Worm (Caenorhabditis elegans): ENCODE data around the gene C11G6.2.

C11G6.2 gene

DNA sequence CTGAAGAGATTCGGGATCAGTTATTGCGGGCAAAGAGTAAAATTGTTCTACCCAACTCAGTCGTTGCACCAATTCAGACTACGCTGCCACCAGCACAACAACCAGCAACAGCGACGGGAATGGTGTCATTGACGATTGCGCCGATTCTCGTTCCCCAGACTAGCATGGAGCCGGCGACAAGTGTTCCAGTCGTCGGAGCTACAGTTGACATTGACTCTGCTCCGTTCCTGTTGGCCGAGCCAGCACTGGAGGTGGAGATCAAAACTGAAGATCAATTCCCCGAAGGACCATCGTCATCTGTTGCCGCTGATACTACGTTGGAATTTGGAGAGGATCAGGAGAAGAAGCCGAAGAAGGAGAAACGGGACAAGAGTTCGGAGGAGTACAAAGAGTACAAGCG, 7.0 kb downstream of the C11G6.2 start:
- TF ChIP-seq nhr-21 (tag; optimal IDR thresholded peaks at IDR 0.05): no peak
- no peak for TF ChIP-seq nhr-237 (tag; optimal IDR thresholded peaks at IDR 0.05)
- no peak for TF ChIP-seq ztf-11 (tag; optimal IDR thresholded peaks at IDR 0.05)
- TF ChIP-seq elt-1 (tag; optimal IDR thresholded peaks at IDR 0.05): no peak
- no peak for TF ChIP-seq lsy-2 (tag; optimal IDR thresholded peaks at IDR 0.05)
- no peak for TF ChIP-seq elt-3 (tag; optimal IDR thresholded peaks at IDR 0.05)
- TF ChIP-seq nhr-6 (tag; optimal IDR thresholded peaks at IDR 0.05): no peak
- TF ChIP-seq ztf-4 (tag; optimal IDR thresholded peaks at IDR 0.05): no peak
- TF ChIP-seq alr-1 (tag; optimal IDR thresholded peaks at IDR 0.05): no peak
- no peak for TF ChIP-seq peb-1 (tag; optimal IDR thresholded peaks at IDR 0.05)
- no peak for TF ChIP-seq zag-1 (tag; optimal IDR thresholded peaks at IDR 0.05)
- no peak for TF ChIP-seq nhr-10 (tag; optimal IDR thresholded peaks at IDR 0.05)
- no peak for TF ChIP-seq nhr-25 (tag; optimal IDR thresholded peaks at IDR 0.05)
- no peak for TF ChIP-seq ZK546.5 (tag; optimal IDR thresholded peaks at IDR 0.05)
- no peak for TF ChIP-seq Y55F3AM.14 (GFP tag; optimal IDR thresholded peaks at IDR 0.05)

DNA sequence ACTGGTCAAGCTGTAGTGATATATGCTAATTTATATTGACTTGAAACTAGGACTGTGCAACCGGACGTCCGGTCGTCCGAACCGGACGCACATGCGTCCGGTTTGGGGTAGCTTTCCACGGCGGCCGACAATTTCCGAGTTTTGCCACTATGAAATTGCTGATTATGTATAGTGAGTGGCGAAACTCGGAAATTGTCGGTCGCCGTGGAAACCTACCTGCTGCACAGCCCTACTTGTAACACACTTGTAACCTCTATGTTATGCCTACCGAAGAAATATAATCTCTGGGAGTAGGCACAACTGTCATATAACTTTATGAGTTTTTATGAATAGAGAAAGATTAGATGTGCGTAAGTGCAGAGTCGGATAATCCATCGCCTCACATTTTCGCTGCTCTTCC, 8.5 kb downstream of the C11G6.2 start:
- TF ChIP-seq skn-1 (tag; optimal IDR thresholded peaks at IDR 0.05) (no peak), nhr-21 (tag; optimal IDR thresholded peaks at IDR 0.05) (no peak), mbf-1 (tag; optimal IDR thresholded peaks at IDR 0.05) (no peak), lsy-2 (tag; optimal IDR thresholded peaks at IDR 0.05) (no peak), F13H6.1 (tag; optimal IDR thresholded peaks at IDR 0.05) (no peak), egl-27 (tag; optimal IDR thresholded peaks at IDR 0.05) (no peak), nhr-25 (tag; optimal IDR thresholded peaks at IDR 0.05) (no peak), fos-1 (tag; optimal IDR thresholded peaks at IDR 0.05) (no peak), nhr-10 (tag; optimal IDR thresholded peaks at IDR 0.05) (no peak), nhr-11 (tag; optimal IDR thresholded peaks at IDR 0.05) (no peak), elt-1 (tag; optimal IDR thresholded peaks at IDR 0.05) (no peak), mdl-1 (tag; optimal IDR thresholded peaks at IDR 0.05) (no peak), alr-1 (tag; optimal IDR thresholded peaks at IDR 0.05) (no peak), Y55F3AM.14 (GFP tag; optimal IDR thresholded peaks at IDR 0.05) (no peak), ztf-1 (GFP tag; conservative IDR thresholded peaks at IDR 0.05) (no peak), gmeb-1 (tag; optimal IDR thresholded peaks at IDR 0.05) (no peak)

DNA sequence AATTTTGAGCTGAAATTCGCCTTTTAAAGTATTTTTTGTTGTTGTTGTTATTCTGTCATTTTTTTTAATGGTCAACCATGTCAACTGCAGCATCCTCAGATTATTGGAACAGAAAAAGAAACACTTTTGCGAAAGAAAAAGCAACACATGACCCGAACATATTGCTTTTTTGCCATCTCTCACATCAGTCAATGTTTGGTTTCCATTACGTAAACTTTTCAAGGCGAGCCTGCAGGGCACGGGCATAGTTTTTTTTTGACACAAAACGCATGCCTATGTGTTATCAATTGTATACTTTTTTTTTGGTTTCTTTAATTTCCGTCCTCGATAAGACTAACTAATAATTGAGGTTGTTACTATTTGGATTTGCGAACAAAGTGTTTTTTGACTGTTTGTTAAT, 9.0 kb downstream of the C11G6.2 start:
- TF ChIP-seq fos-1 (tag; optimal IDR thresholded peaks at IDR 0.05) (peak; percentile 39), nhr-77 (tag; optimal IDR thresholded peaks at IDR 0.05) (no peak)

DNA sequence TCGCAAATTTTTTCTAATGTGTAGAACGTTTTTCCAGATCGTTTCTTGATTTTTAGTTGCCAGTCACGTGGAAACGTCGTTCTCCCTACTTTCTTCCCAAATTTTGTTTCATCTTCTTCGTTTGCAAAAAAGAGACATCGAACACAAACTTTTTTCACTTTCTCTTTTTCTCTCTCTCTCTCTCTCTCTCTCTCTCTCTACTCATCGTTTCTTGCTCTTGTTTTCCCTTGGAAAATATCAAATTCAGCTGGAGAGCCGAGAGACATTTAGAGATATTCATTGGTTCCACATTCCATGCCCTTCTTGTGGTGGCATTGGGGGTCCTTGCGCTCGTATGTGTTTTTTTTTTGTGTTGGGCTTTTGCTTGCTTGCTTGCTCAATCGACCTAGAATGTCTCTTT, 10.8 kb downstream of the C11G6.2 start:
- TF ChIP-seq unc-55 (GFP tag; optimal IDR thresholded peaks at IDR 0.05) (peak; percentile 39), crh-2 (tag; optimal IDR thresholded peaks at IDR 0.05) (peak; percentile 25), lsy-2 (tag; optimal IDR thresholded peaks at IDR 0.05) (peak in 1 of 2 experiments; percentile 34), peb-1 (tag; optimal IDR thresholded peaks at IDR 0.05) (no peak), mdl-1 (tag; optimal IDR thresholded peaks at IDR 0.05) (peak in 1 of 2 experiments; percentile 52), nhr-6 (tag; optimal IDR thresholded peaks at IDR 0.05) (no peak), C34F6.9 (tag; optimal IDR thresholded peaks at IDR 0.05) (peak; percentile 57), mab-5 (tag; optimal IDR thresholded peaks at IDR 0.05) (no peak), nhr-10 (tag; optimal IDR thresholded peaks at IDR 0.05) (no peak), zag-1 (tag; optimal IDR thresholded peaks at IDR 0.05) (peak; percentile 20), nhr-11 (tag; optimal IDR thresholded peaks at IDR 0.05) (no peak), sma-9 (GFP tag; optimal IDR thresholded peaks at IDR 0.05) (peak; percentile 40), sma-9 (tag; optimal IDR thresholded peaks at IDR 0.05) (no peak)

DNA sequence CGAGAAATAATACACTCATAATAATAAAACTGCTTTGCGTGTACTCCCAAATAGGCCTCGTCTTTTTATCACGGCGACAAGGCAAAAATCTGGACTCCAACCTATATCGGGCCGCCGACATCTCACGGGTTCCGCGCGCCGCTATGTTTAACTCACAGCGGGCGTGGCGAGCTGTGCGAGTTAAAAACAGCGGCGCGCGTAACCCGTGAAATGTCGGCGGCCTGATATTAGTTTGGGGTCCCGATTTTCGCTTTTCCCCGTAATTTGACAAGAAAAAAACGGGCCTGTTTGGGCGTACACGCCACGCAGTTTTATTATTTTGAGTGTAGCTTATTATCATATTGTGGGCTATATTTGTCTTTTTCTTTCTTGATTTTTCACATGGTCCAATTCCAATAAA, 13.4 kb downstream of the C11G6.2 start:
- TF ChIP-seq sma-3 (GFP tag; optimal IDR thresholded peaks at IDR 0.05) (no peak), snpc-4 (tag; optimal IDR thresholded peaks at IDR 0.05) (peak; percentile 45)

DNA sequence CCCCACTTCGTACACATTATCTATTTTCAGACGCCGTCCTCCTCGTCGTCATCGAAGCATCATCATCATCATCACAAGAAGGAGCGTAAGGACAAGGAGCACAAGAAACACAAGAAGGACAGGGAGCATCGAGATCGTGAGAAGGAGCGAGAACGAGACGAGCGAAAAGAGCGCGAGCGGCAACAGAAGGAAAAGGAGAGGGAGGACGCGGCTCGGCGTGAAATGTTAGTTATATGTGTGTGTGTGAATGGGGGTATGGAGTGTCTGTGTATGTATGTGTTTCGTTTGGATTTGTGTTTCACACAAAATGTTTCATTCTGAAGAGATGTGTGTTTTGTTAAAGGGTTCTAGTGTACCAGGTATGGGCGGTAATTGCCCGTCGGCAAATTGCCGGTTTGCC, 13.8 kb downstream of the C11G6.2 start:
- TF ChIP-seq C34F6.9 (tag; optimal IDR thresholded peaks at IDR 0.05) (peak; percentile 17), sma-9 (GFP tag; optimal IDR thresholded peaks at IDR 0.05) (peak; percentile 13), sma-9 (tag; optimal IDR thresholded peaks at IDR 0.05) (no peak), elt-1 (tag; optimal IDR thresholded peaks at IDR 0.05) (no peak), unc-55 (GFP tag; optimal IDR thresholded peaks at IDR 0.05) (peak; percentile 37)
